Fruit fly (Drosophila melanogaster): ENCODE measurements around the gene RpL40.
A peak's percentile ranks its signal among the peaks of the same experiment; 100 is the strongest.

Gene RpL40

dm6 chr2L:4185269-4186024 lies 42.1 kb upstream of the RpL40 start (continued):
- TF ChIP-seq CG18262 (tag; optimal IDR thresholded peaks at IDR 0.05) (peak; percentile 44), hth (optimal IDR thresholded peaks at IDR 0.05) (no peak), CG10267 (tag; optimal IDR thresholded peaks at IDR 0.05) (peak; percentile 1), E2f1 (GFP tag; IDR thresholded peaks at IDR 0.05) (no peak), CG12391 (tag; optimal IDR thresholded peaks at IDR 0.05) (peak; percentile 27), CG33557 (GFP tag; optimal IDR thresholded peaks at IDR 0.05) (no peak), Med (GFP tag) (peak; percentile 82), CG2712 (tag; optimal IDR thresholded peaks at IDR 0.05) (peak; percentile 36), pan (optimal IDR thresholded peaks at IDR 0.05) (no peak), pan (GFP tag; optimal IDR thresholded peaks at IDR 0.05 in 1 of 2, IDR thresholded peaks at IDR 0.05 in 1 of 2) (peak in 1 of 2 experiments; percentile 52), tna (GFP tag; IDR thresholded peaks at IDR 0.05; ENCODE audit: partially characterized antibody) (no peak), sens (GFP tag) (peak; percentile 57), Bgb (GFP tag; IDR thresholded peaks at IDR 0.05; ENCODE audit: partially characterized antibody) (no peak), Ets97D (GFP tag; optimal IDR thresholded peaks at IDR 0.05) (no peak), CoRest (tag; optimal IDR thresholded peaks at IDR 0.05) (peak; percentile 7), Abd-B (GFP tag; optimal IDR thresholded peaks at IDR 0.05) (peak; percentile 11), row (GFP tag; IDR thresholded peaks at IDR 0.05) (peak; percentile 73), zfh1 (GFP tag; IDR thresholded peaks at IDR 0.05) (0 out of 3 replicates have a peak, but pooled peaks have one; percentile 42), CG10979 (tag; optimal IDR thresholded peaks at IDR 0.05) (peak; percentile 48), CG31388 (GFP tag; optimal IDR thresholded peaks at IDR 0.05) (no peak), CG17829 (tag; optimal IDR thresholded peaks at IDR 0.05) (peak; percentile 32), ATbp (GFP tag; optimal IDR thresholded peaks at IDR 0.05) (peak; percentile 6), CG15269 (tag; optimal IDR thresholded peaks at IDR 0.05) (peak; percentile 3), CG17359 (tag; optimal IDR thresholded peaks at IDR 0.05) (peak; percentile 38), grau (tag; optimal IDR thresholded peaks at IDR 0.05) (no peak), unpg (GFP tag; optimal IDR thresholded peaks at IDR 0.05) (peak; percentile 9)

dm6 chr2L:4187631-4188173 lies 39.8 kb upstream of the RpL40 start, which contains the start of the genes Tbcc and lectin-24Db:
TSS of gene Tbcc (minus strand) at chr2L:4187793.
TSS of gene lectin-24Db (plus strand) at chr2L:4188123.
- TF ChIP-seq CoRest (tag; optimal IDR thresholded peaks at IDR 0.05), result no peak
- TF ChIP-seq kay (GFP tag; optimal IDR thresholded peaks at IDR 0.05), result peak; percentile 48
- TF ChIP-seq Doc2 (GFP tag; IDR thresholded peaks at IDR 0.05), result no peak
- no peak for TF ChIP-seq schlank (tag; optimal IDR thresholded peaks at IDR 0.05)
- TF ChIP-seq vvl (GFP tag; IDR thresholded peaks at IDR 0.05), result peak; percentile 36; the same call in 1 of the 2 replicates
- no peak for TF ChIP-seq Gug (GFP tag; IDR thresholded peaks at IDR 0.05)
- no peak for TF ChIP-seq NC2α (GFP tag; optimal IDR thresholded peaks at IDR 0.05)
- TF ChIP-seq CG10543 (GFP tag; optimal IDR thresholded peaks at IDR 0.05), result no peak
- TF ChIP-seq CG14710 (tag; optimal IDR thresholded peaks at IDR 0.05), result peak; percentile 8
- no peak for TF ChIP-seq CG2199 (GFP tag; IDR thresholded peaks at IDR 0.05)
- TF ChIP-seq slp2 (GFP tag; optimal IDR thresholded peaks at IDR 0.05), result no peak
- no peak for TF ChIP-seq pum (GFP tag; optimal IDR thresholded peaks at IDR 0.05)
- TF ChIP-seq stwl (tag; optimal IDR thresholded peaks at IDR 0.05), result peak; percentile 80
- TF ChIP-seq CG4360 (GFP tag; IDR thresholded peaks at IDR 0.05), result peak; percentile 80
- no peak for TF ChIP-seq NK7.1 (GFP tag; optimal IDR thresholded peaks at IDR 0.05)
- TF ChIP-seq CG13424 (tag; optimal IDR thresholded peaks at IDR 0.05), result no peak
- no peak for TF ChIP-seq CG30431 (GFP tag; optimal IDR thresholded peaks at IDR 0.05)
- no peak for TF ChIP-seq D (optimal IDR thresholded peaks at IDR 0.05)
- no peak for TF ChIP-seq D (GFP tag; optimal IDR thresholded peaks at IDR 0.05)
- TF ChIP-seq CG5180 (GFP tag; optimal IDR thresholded peaks at IDR 0.05), result no peak
- no peak for TF ChIP-seq gcm2 (GFP tag; optimal IDR thresholded peaks at IDR 0.05)
- peak; percentile 22 for TF ChIP-seq CG10267 (tag; optimal IDR thresholded peaks at IDR 0.05)
- TF ChIP-seq TFAM (GFP tag; optimal IDR thresholded peaks at IDR 0.05), result no peak
- no peak for TF ChIP-seq CG11723 (GFP tag; optimal IDR thresholded peaks at IDR 0.05)
- no peak for TF ChIP-seq ranshi (GFP tag; IDR thresholded peaks at IDR 0.05)
- TF ChIP-seq MESR4 (GFP tag; optimal IDR thresholded peaks at IDR 0.05), result peak; percentile 69

All from whole organism, embryonic.